Fruit fly (Drosophila melanogaster) S2 (cell line): Measurements from ENCODE around the gene CG6071.
A peak's percentile ranks its signal among the peaks of the same experiment; 100 is the strongest.

Experiments used
- CG8478 ChIP-seq: fragments of >200 bp; optimal IDR thresholded peaks from 2 replicates; lab custom pipeline; 2018
- CTCF ChIP-seq, 2 experiments: fragments of >200 bp; optimal IDR thresholded peaks; 2 replicates each; lab custom pipeline; 2018

The CG6071 gene

dm6 chr3L:11634551-11634950 is 11.3 kb downstream of the CG6071 start:
- TF ChIP-seq CTCF (optimal IDR thresholded peaks at IDR 0.05; lab: Kevin White, UChicago) (no peak), CG8478 (lab: Kevin White, UChicago) (no peak)

- TF ChIP-seq CG8478 (lab: Kevin White, UChicago) (no peak), CTCF (optimal IDR thresholded peaks at IDR 0.05; lab: Kevin White, UChicago) (no peak)
Measured at dm6 chr3L:11631092-11631491, 14.7 kb downstream of the CG6071 start, which contains the start of gene CG32091. TSS of gene CG32091 (plus strand) at chr3L:11631392.

- no peak for TF ChIP-seq CTCF (optimal IDR thresholded peaks at IDR 0.05; lab: Kevin White, UChicago)
Measured at dm6 chr3L:11630684-11631083, 15.1 kb downstream of the CG6071 start.

dm6 chr3L:11627819-11628483 is 17.9 kb downstream of the CG6071 start, which contains the start of gene Apt1:
TSS of gene Apt1 (plus strand) at chr3L:11628037.
- no peak for TF ChIP-seq CG8478 (lab: Kevin White, UChicago)
- peak in 1 of 2 experiments; percentile 16 for TF ChIP-seq CTCF (optimal IDR thresholded peaks at IDR 0.05; lab: Kevin White, UChicago)

DNA sequence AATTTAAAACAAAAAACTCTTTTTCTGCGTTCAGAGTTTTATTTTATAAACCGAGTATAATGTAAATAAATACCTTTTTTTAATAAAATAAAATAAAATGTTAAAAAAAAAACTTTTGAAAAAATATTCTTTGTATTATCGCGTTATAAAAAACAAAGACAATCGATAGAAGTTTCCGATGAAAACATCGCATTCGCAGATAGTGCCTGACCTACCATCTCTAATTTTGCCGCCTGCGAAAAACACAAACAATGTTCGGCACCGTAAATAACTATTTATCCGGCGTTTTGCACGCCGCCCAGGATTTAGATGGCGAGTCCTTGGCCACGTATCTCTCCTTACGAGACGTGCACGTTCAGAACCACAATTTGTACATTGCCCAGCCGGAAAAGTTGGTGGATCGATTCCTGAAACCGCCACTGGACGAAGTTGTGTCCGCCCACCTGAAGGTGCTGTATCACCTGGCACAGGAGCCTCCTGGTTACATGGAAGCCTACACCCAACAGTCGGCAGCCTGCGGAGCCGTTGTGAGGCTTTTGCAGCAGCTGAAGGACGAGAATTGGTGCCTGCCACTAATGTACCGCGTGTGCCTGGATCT is 19.5 kb downstream of the CG6071 start, which contains the start of gene PCID2:
TSS of gene PCID2 (plus strand) at position 213 of the 598 bp plus-strand sequence.
- TF ChIP-seq CTCF (optimal IDR thresholded peaks at IDR 0.05; lab: Kevin White, UChicago) (no peak), CG8478 (lab: Kevin White, UChicago) (no peak)

- TF ChIP-seq CTCF (optimal IDR thresholded peaks at IDR 0.05; lab: Kevin White, UChicago) (no peak), CG8478 (lab: Kevin White, UChicago) (no peak)
Measured at dm6 chr3L:11625634-11626175, 20.1 kb downstream of the CG6071 start, which contains the start of gene CG6083. TSS of gene CG6083 (minus strand) at chr3L:11626125.

DNA sequence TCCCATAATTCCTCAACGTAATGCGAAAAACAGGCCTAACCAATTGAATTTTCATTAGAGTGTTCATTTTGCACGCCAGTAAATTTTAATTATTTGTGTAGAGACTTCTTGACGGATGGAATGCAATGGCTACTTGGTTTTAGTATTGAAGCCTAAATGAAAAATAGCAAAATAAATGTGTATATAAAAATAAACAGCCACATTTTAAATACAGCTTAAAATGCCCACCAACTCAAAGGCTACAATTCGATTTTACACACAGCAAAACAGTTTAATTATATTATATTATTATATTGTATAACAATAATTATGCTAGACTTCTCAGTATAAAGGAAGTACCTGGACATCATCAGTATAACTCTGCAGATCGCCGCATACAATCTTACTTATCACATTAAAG is 21.6 kb downstream of the CG6071 start, which contains the start of gene Akr1B:
TSS of gene Akr1B (minus strand) at position 101 of the 400 bp plus-strand sequence.
- no peak for TF ChIP-seq CTCF (optimal IDR thresholded peaks at IDR 0.05; lab: Kevin White, UChicago)
- TF ChIP-seq CG8478 (lab: Kevin White, UChicago), result no peak

dm6 chr3L:11623245-11623883 is 22.5 kb downstream of the CG6071 start:
- TF ChIP-seq CTCF (optimal IDR thresholded peaks at IDR 0.05; lab: Kevin White, UChicago), result no peak
- TF ChIP-seq CG8478 (lab: Kevin White, UChicago), result no peak

- TF ChIP-seq CG8478 (lab: Kevin White, UChicago) (no peak), CTCF (optimal IDR thresholded peaks at IDR 0.05; lab: Kevin White, UChicago) (no peak)
Measured at dm6 chr3L:11622750-11623149, 23.1 kb downstream of the CG6071 start.

- no peak for TF ChIP-seq CG8478 (lab: Kevin White, UChicago)
- TF ChIP-seq CTCF (optimal IDR thresholded peaks at IDR 0.05; lab: Kevin White, UChicago), result no peak
Measured at dm6 chr3L:11620001-11620400, 25.8 kb downstream of the CG6071 start, which contains the start of gene Muc68Ca. TSS of gene Muc68Ca (minus strand) at chr3L:11620101.

dm6 chr3L:11609835-11610234 is 36.0 kb downstream of the CG6071 start, which contains the start of gene CG42832:
TSS of gene CG42832 (plus strand) at chr3L:11610135.
- TF ChIP-seq CTCF (optimal IDR thresholded peaks at IDR 0.05; lab: Kevin White, UChicago) (no peak), CG8478 (lab: Kevin White, UChicago) (no peak)

- TF ChIP-seq CG8478 (lab: Kevin White, UChicago) (no peak), CTCF (optimal IDR thresholded peaks at IDR 0.05; lab: Kevin White, UChicago) (no peak)
Measured at dm6 chr3L:11609153-11609809, 36.6 kb downstream of the CG6071 start, which contains the start of gene Duba. TSS of gene Duba (minus strand) at chr3L:11609465.

DNA sequence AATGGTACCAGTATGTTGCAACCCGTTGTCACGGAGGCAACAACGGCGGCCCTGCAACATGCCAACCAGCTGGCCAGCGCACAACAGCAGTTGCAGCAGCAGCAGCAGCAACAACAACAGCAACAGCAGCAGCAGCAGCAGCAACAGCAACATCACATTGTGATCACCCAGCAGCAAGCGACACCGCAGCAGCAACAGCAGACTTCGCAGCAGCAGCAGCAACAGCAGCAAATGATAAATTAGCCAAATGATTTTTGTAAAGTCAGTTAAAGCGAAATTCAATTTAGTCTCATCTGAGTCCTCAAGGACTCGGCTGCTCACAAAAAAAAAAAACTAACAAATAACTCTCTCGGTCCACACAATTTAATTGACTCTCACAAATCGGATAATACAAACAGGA is 41.6 kb downstream of the CG6071 start:
- TF ChIP-seq CG8478 (lab: Kevin White, UChicago), result no peak
- TF ChIP-seq CTCF (optimal IDR thresholded peaks at IDR 0.05; lab: Kevin White, UChicago), result no peak

DNA sequence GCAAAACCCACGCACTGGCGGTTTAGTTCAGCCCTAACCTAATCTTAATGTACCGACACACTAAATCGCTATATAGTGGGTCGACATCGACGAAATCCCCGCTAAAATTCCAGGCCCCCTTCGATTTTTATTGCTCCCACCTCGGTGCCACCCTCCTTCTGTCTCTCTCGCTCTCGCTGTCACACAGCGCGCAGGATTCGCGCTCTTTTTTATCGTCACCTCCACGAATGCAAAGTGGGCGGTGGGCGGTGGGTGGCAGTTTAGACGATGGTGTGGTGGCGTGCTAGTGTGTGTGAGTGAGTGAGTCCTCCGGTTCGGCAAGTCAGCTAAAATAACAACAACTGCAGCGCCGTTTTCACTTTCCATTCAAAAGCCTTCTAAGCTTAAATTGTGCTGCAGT is 43.8 kb downstream of the CG6071 start:
- TF ChIP-seq CG8478 (lab: Kevin White, UChicago), result no peak
- no peak for TF ChIP-seq CTCF (optimal IDR thresholded peaks at IDR 0.05; lab: Kevin White, UChicago)
